Worm (Caenorhabditis elegans): Measurements from ENCODE around the gene mboa-2.

DNA sequence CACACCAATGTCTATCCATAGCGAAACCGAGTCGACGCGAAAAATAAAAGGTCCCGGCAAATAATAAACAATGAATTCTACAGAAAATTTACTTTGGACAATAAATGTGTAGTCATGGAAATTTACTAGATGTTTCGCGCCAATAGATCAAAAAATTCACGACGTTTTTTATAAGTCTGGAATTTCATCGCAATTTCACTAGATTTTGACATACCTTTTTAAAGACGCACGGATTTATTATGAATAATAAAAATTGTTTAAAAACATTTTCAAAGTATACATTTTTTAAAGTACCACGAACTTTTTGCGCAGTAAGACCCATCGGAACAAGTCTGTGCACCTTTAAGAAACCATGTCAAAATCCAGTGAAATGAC lies 46.3 kb downstream of the mboa-2 start:
- TF ChIP-seq lsy-2 (tag; optimal IDR thresholded peaks at IDR 0.05): no peak
- no peak for TF ChIP-seq elt-3 (tag; optimal IDR thresholded peaks at IDR 0.05)
- TF ChIP-seq unc-62 (GFP tag; optimal IDR thresholded peaks at IDR 0.05): no peak
- TF ChIP-seq cnd-1 (tag; optimal IDR thresholded peaks at IDR 0.05): no peak
- TF ChIP-seq lin-32 (GFP tag; optimal IDR thresholded peaks at IDR 0.05): no peak
- no peak for TF ChIP-seq mep-1 (tag; optimal IDR thresholded peaks at IDR 0.05)
- no peak for TF ChIP-seq ztf-11 (tag; optimal IDR thresholded peaks at IDR 0.05)
- no peak for TF ChIP-seq nhr-76 (tag; optimal IDR thresholded peaks at IDR 0.05)
- no peak for TF ChIP-seq sptf-1 (tag; optimal IDR thresholded peaks at IDR 0.05)
- no peak for TF ChIP-seq pha-4 (tag; optimal IDR thresholded peaks at IDR 0.05)
- no peak for TF ChIP-seq nhr-237 (tag; optimal IDR thresholded peaks at IDR 0.05)

Measured in whole organism, mixed stage, embryonic.